Worm (Caenorhabditis elegans) whole organism, L4 larva: ENCODE measurements around the gene amt-1.

ENCODE experiments used
- F10B5.3 ChIP-seq: sonication (generic microtip); optimal IDR thresholded peaks from 2 replicates; lab custom pipeline; 2016; ENCODE audit warnings: mild to moderate bottlenecking, missing genetic modification characterization, missing compliant biosample characterization
- F26F4.8 ChIP-seq: fragments of 200-800 bp; sonication (Bioruptor generic); conservative IDR thresholded peaks from 2 replicates; pipeline ENCODE4 v1.3.6; 2022; ENCODE audit warnings: missing genetic modification characterization, missing compliant biosample characterization
- F37D6.2 ChIP-seq: sonication (generic microtip); optimal IDR thresholded peaks from 2 replicates; lab custom pipeline; 2016; ENCODE audit warnings: mild to moderate bottlenecking, missing genetic modification characterization, missing compliant biosample characterization
- T26A8.4 ChIP-seq: fragments of 200-800 bp; sonication (Bioruptor generic); IDR thresholded peaks from 2 replicates; pipeline ENCODE4 v1.3.6; 2022; ENCODE audit warnings: missing genetic modification characterization, missing compliant biosample characterization
- ZK546.5 ChIP-seq, 2 experiments: sonication (generic microtip); optimal IDR thresholded peaks; 2 replicates each; lab custom pipeline; 2017; ENCODE audit warnings: missing biosample characterization in 2 of 2, missing genetic modification characterization in 2 of 2
- aha-1 ChIP-seq: fragments of 150-350 bp; peaks from one replicate; lab custom pipeline; 2014; ENCODE audit warnings: missing biosample characterization, missing genetic modification characterization
- arid-1 ChIP-seq: fragments of 200-800 bp; sonication (Bioruptor generic); conservative IDR thresholded peaks from 2 replicates; pipeline ENCODE4 v1.3.6; 2022; ENCODE audit warnings: missing genetic modification reagents, missing genetic modification characterization, missing compliant biosample characterization
- attf-4 ChIP-seq: sonication (generic microtip); optimal IDR thresholded peaks from 3 replicates; lab custom pipeline; 2017; ENCODE audit warnings: missing biosample characterization, missing genetic modification characterization
- ceh-20 ChIP-seq: fragments of 200-800 bp; sonication (Bioruptor generic); IDR thresholded peaks from 2 replicates; pipeline ENCODE4 v1.3.6; 2022; ENCODE audit warnings: missing genetic modification reagents, missing genetic modification characterization, missing compliant biosample characterization
- ceh-44 ChIP-seq: fragments of 200-800 bp; sonication (Bioruptor generic); IDR thresholded peaks from 2 replicates; pipeline ENCODE4 v1.3.6; 2022; ENCODE audit warnings: missing genetic modification reagents, missing genetic modification characterization, missing compliant biosample characterization
- ceh-62 ChIP-seq: sonication (generic microtip); optimal IDR thresholded peaks from 2 replicates; lab custom pipeline; 2017; ENCODE audit warnings: missing biosample characterization, missing genetic modification characterization
- cey-2 ChIP-seq: sonication (generic microtip); optimal IDR thresholded peaks from 3 replicates; lab custom pipeline; 2017; ENCODE audit warnings: missing genetic modification characterization, mild to moderate bottlenecking, missing compliant biosample characterization, antibody characterized with exemption, borderline replicate concordance; ENCODE audit not compliant: insufficient read depth
- daf-16 ChIP-seq, 3 experiments: sonication (generic microtip); optimal IDR thresholded peaks; 2 replicates each; lab custom pipeline; 2016 to 2017; ENCODE audit warnings: missing genetic modification characterization in 3 of 3, missing genetic modification reagents in 3 of 3, mild to moderate bottlenecking in 2 of 3, missing compliant biosample characterization in 2 of 3, missing biosample characterization in 1 of 3, moderate library complexity in 1 of 3
- dmd-6 ChIP-seq: fragments of 200-800 bp; sonication (Bioruptor generic); IDR thresholded peaks from 2 replicates; pipeline ENCODE4 v1.3.6; 2022; ENCODE audit warnings: missing genetic modification reagents, missing genetic modification characterization, missing compliant biosample characterization
- dpl-1 ChIP-seq: fragments of 150-350 bp; optimal IDR thresholded peaks from 2 replicates; lab custom pipeline; 2014; ENCODE audit warnings: missing biosample characterization, missing genetic modification reagents, missing genetic modification characterization
- duxl-1 ChIP-seq: sonication (generic microtip); optimal IDR thresholded peaks from 2 replicates; lab custom pipeline; 2016; ENCODE audit warnings: mild to moderate bottlenecking, missing genetic modification characterization, moderate library complexity, missing compliant biosample characterization; ENCODE audit not compliant: poor library complexity
- dve-1 ChIP-seq: sonication (generic microtip); optimal IDR thresholded peaks from 2 replicates; lab custom pipeline; 2017; ENCODE audit warnings: antibody characterized with exemption, mild to moderate bottlenecking, missing genetic modification characterization, missing compliant biosample characterization; ENCODE audit not compliant: insufficient read depth
- egl-27 ChIP-seq: sonication (generic microtip); optimal IDR thresholded peaks from 3 replicates; lab custom pipeline; 2017; ENCODE audit warnings: missing biosample characterization, missing genetic modification reagents, missing genetic modification characterization
- egl-43 ChIP-seq: fragments of 200-800 bp; sonication (Bioruptor generic); IDR thresholded peaks from 2 replicates; pipeline ENCODE4 v1.3.6; 2022; ENCODE audit warnings: missing genetic modification reagents, missing genetic modification characterization, missing compliant biosample characterization
- gei-8 ChIP-seq: fragments of 200-800 bp; sonication (Bioruptor generic); optimal IDR thresholded peaks from 2 replicates; lab custom pipeline; 2018; ENCODE audit warnings: mild to moderate bottlenecking, missing genetic modification characterization, missing compliant biosample characterization
- hif-1 ChIP-seq, 2 experiments: sonication (generic microtip); optimal IDR thresholded peaks; 2 replicates each; lab custom pipeline; 2016 to 2017; ENCODE audit warnings: missing compliant biosample characterization in 2 of 2, missing genetic modification characterization in 2 of 2, missing genetic modification reagents in 2 of 2, missing genotype in 2 of 2, mild to moderate bottlenecking in 1 of 2
- hlh-11 ChIP-seq: fragments of 200-800 bp; sonication (Bioruptor generic); optimal IDR thresholded peaks from 2 replicates; lab custom pipeline; 2018; ENCODE audit warnings: mild to moderate bottlenecking, missing genetic modification characterization, missing compliant biosample characterization
- hlh-30 ChIP-seq: sonication (generic microtip); optimal IDR thresholded peaks from 2 replicates; lab custom pipeline; 2017; ENCODE audit warnings: antibody characterized with exemption, mild to moderate bottlenecking, missing genetic modification characterization, missing compliant biosample characterization; ENCODE audit not compliant: insufficient read depth
- hmg-1.1 ChIP-seq: fragments of 200-800 bp; sonication (Bioruptor generic); IDR thresholded peaks from 2 replicates; pipeline ENCODE4 v1.3.6; 2022; ENCODE audit warnings: missing genetic modification reagents, missing genetic modification characterization, missing compliant biosample characterization
- jun-1 ChIP-seq: fragments of 150-350 bp; optimal IDR thresholded peaks from 2 replicates; lab custom pipeline; 2014; ENCODE audit warnings: missing biosample characterization, missing genetic modification reagents, missing genetic modification characterization
- lin-1 ChIP-seq: fragments of 200-800 bp; sonication (Bioruptor generic); IDR thresholded peaks from 2 replicates; pipeline ENCODE4 v1.3.6; 2022; ENCODE audit warnings: missing genetic modification reagents, missing genetic modification characterization, missing compliant biosample characterization
- lin-13 ChIP-seq: fragments of 150-350 bp; optimal IDR thresholded peaks from 2 replicates; lab custom pipeline; 2014; ENCODE audit warnings: missing biosample characterization, missing genetic modification reagents, missing genetic modification characterization
- lin-38 ChIP-seq: fragments of 200-800 bp; sonication (Bioruptor generic); IDR thresholded peaks from 2 replicates; pipeline ENCODE4 v1.3.6; 2022; ENCODE audit warnings: missing genetic modification reagents, missing genetic modification characterization, missing compliant biosample characterization
- madf-5 ChIP-seq, 2 experiments: fragments of 200-800 bp; sonication (Bioruptor generic); IDR thresholded peaks; 2 replicates each; pipeline ENCODE4 v1.3.6; 2022; ENCODE audit warnings: missing compliant biosample characterization in 2 of 2, missing genetic modification characterization in 2 of 2
- madf-9 ChIP-seq: fragments of 200-800 bp; sonication (Bioruptor generic); conservative IDR thresholded peaks from 2 replicates; pipeline ENCODE4 v1.3.6; 2022; ENCODE audit warnings: missing genetic modification reagents, missing genetic modification characterization, missing compliant biosample characterization
- mdt-29 ChIP-seq: fragments of 200-800 bp; sonication (Bioruptor generic); IDR thresholded peaks from 2 replicates; pipeline ENCODE4 v1.3.6; 2022; ENCODE audit warnings: missing genetic modification reagents, missing genetic modification characterization, missing compliant biosample characterization
- mes-2 ChIP-seq: sonication (generic microtip); optimal IDR thresholded peaks from 2 replicates; lab custom pipeline; 2016; ENCODE audit warnings: missing genotype, mild to moderate bottlenecking, missing genetic modification characterization, missing compliant biosample characterization; ENCODE audit not compliant: poor library complexity, severe bottlenecking
- mxl-3 ChIP-seq: fragments of 200-800 bp; sonication (Bioruptor generic); optimal IDR thresholded peaks from 2 replicates; lab custom pipeline; 2018; ENCODE audit warnings: mild to moderate bottlenecking, missing genetic modification characterization, missing compliant biosample characterization
- nhr-102 ChIP-seq: sonication (generic microtip); optimal IDR thresholded peaks from 2 replicates; lab custom pipeline; 2016; ENCODE audit warnings: mild to moderate bottlenecking, missing genetic modification characterization, moderate library complexity, missing compliant biosample characterization
- nhr-11 ChIP-seq: fragments of 150-350 bp; optimal IDR thresholded peaks from 2 replicates; lab custom pipeline; 2014; ENCODE audit warnings: missing biosample characterization, missing genetic modification characterization
- nhr-237 ChIP-seq: sonication (generic microtip); optimal IDR thresholded peaks from 2 replicates; lab custom pipeline; 2017; ENCODE audit warnings: missing biosample characterization, missing genetic modification characterization
- nhr-28 ChIP-seq: fragments of 150-350 bp; optimal IDR thresholded peaks from 2 replicates; lab custom pipeline; 2014; ENCODE audit warnings: missing biosample characterization, missing genetic modification characterization
- nhr-42 ChIP-seq: fragments of 200-800 bp; sonication (Bioruptor generic); IDR thresholded peaks from 2 replicates; pipeline ENCODE4 v1.3.6; 2022; ENCODE audit warnings: missing genetic modification characterization, missing compliant biosample characterization
- nhr-48 ChIP-seq: sonication (generic microtip); optimal IDR thresholded peaks from 2 replicates; lab custom pipeline; 2016; ENCODE audit warnings: mild to moderate bottlenecking, missing genetic modification characterization, missing compliant biosample characterization
- nhr-77 ChIP-seq: fragments of 150-350 bp; optimal IDR thresholded peaks from 2 replicates; lab custom pipeline; 2014; ENCODE audit warnings: missing biosample characterization, missing genetic modification characterization
- pha-4 ChIP-seq, 2 experiments: fragments of 150-350 bp in 1 of 2; fragments of 200-800 bp in 1 of 2; sonication (Bioruptor generic) in 1 of 2; IDR thresholded peaks in 1 of 2; optimal IDR thresholded peaks in 1 of 2; 2 replicates each; pipeline versions ENCODE4 v1.3.6 to Lab custom; 2014 to 2022; ENCODE audit warnings: missing genetic modification characterization in 2 of 2, missing genetic modification reagents in 2 of 2, missing biosample characterization in 1 of 2, missing compliant biosample characterization in 1 of 2
- pqm-1 ChIP-seq: sonication (generic microtip); optimal IDR thresholded peaks from 2 replicates; lab custom pipeline; 2017; ENCODE audit warnings: missing biosample characterization, missing genetic modification characterization
- rbr-2 ChIP-seq: sonication (generic microtip); optimal IDR thresholded peaks from 2 replicates; lab custom pipeline; 2016; ENCODE audit warnings: missing genotype, missing genetic modification characterization, missing compliant biosample characterization
- skn-1 ChIP-seq: fragments of 150-350 bp; optimal IDR thresholded peaks from 2 replicates; lab custom pipeline; 2014; ENCODE audit warnings: missing biosample characterization, missing genetic modification characterization
- tag-97 ChIP-seq: fragments of 200-800 bp; sonication (Bioruptor generic); IDR thresholded peaks from 2 replicates; pipeline ENCODE4 v1.3.6; 2022; ENCODE audit warnings: missing genetic modification characterization, missing compliant biosample characterization
- unc-62 ChIP-seq, 3 experiments: fragments of 150-350 bp in 1 of 3; sonication (generic microtip); optimal IDR thresholded peaks in 2 of 3; peaks in 1 of 3; 1 replicate in 1 of 3; 2 replicates in 2 of 3; lab custom pipeline; 2014 to 2017; ENCODE audit warnings: missing biosample characterization in 3 of 3, missing genetic modification characterization in 3 of 3, missing genetic modification reagents in 3 of 3, missing genotype in 1 of 3
- ztf-11 ChIP-seq: fragments of 150-350 bp; optimal IDR thresholded peaks from 2 replicates; lab custom pipeline; 2014; ENCODE audit warnings: missing biosample characterization, missing genetic modification characterization

The amt-1 gene

DNA sequence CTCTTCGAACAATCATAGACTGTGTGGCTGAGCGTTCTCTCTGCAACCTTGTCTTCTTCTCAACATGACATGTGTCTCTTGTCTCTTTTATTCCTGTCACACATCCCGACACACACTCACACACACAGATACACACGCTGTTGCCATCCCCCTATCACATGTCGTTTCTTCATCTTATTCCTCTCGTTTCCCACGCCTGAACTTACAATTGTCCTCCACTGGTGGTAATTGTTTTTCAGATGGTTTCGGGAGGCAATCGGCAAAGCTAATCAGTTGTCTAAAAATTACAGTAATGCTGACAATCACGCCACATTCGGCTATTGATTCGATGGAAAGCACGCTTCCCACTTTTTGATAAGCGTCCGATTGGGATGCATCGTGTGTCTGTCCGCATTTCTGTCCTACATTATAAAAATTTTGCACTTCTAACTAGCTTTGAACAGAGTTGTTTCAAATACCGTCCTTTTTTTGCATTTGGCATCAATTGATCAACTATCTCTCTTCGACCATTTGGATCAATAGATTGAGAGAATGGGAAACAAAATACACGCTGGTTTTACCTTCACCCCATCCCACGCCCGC, 39.0 kb upstream of the amt-1 start, which contains the start of gene nhr-35:
TSS of gene nhr-35 (plus strand) at position 532 of the 582 bp plus-strand sequence.
- TF ChIP-seq nhr-77 (tag; lab: Kevin White, UChicago) = peak; percentile 80
- TF ChIP-seq madf-9 (GFP tag; lab: Robert Waterston, UW) = no peak
- TF ChIP-seq T26A8.4 (GFP tag; lab: Robert Waterston, UW) = peak; percentile 71
- TF ChIP-seq hmg-1.1 (GFP tag; lab: Robert Waterston, UW) = peak; percentile 64
- peak; percentile 100 for TF ChIP-seq dmd-6 (GFP tag; lab: Robert Waterston, UW)
- peak; percentile 36; the same call in 1 of the 2 replicates for TF ChIP-seq lin-38
- TF ChIP-seq dpl-1 = peak; percentile 9
- peak; percentile 22 to 73 for TF ChIP-seq daf-16 (GFP tag; optimal IDR thresholded peaks at IDR 0.05; lab: Kevin White, UChicago)
- TF ChIP-seq daf-16 (tag; optimal IDR thresholded peaks at IDR 0.05; lab: Kevin White, UChicago) = peak; percentile 96
- TF ChIP-seq ztf-11 (tag; lab: Kevin White, UChicago) = no peak
- TF ChIP-seq duxl-1 (tag; lab: Kevin White, UChicago) = no peak
- TF ChIP-seq cey-2 (tag; lab: Kevin White, UChicago) = peak; percentile 28
- peak; percentile 61 for TF ChIP-seq pha-4 (GFP tag; IDR thresholded peaks at IDR 0.05; lab: Robert Waterston, UW)
- TF ChIP-seq pha-4 (tag; optimal IDR thresholded peaks at IDR 0.05; lab: Kevin White, UChicago) = no peak
- no peak for TF ChIP-seq F10B5.3 (tag; lab: Kevin White, UChicago)
- 0 out of 2 replicates have a peak, but pooled peaks have one; percentile 18 for TF ChIP-seq egl-43 (GFP tag; lab: Robert Waterston, UW)
- TF ChIP-seq egl-27 (tag; lab: Kevin White, UChicago) = no peak
- peak; percentile 19 for TF ChIP-seq rbr-2 (tag; lab: Kevin White, UChicago)
- peak; percentile 1 for TF ChIP-seq skn-1
- TF ChIP-seq nhr-48 (tag; lab: Kevin White, UChicago) = peak; percentile 93
- TF ChIP-seq pqm-1 (tag; lab: Kevin White, UChicago) = peak; percentile 91
- TF ChIP-seq hif-1 (tag; optimal IDR thresholded peaks at IDR 0.05; lab: Kevin White, UChicago) = peak in 1 of 2 experiments; percentile 68
- peak; percentile 93 for TF ChIP-seq nhr-102 (tag; lab: Kevin White, UChicago)
- TF ChIP-seq mdt-29 (GFP tag; lab: Robert Waterston, UW) = peak; percentile 73; the same call in 1 of the 2 replicates
- peak; percentile 98 for TF ChIP-seq hlh-11
- TF ChIP-seq ceh-62 (tag; lab: Kevin White, UChicago) = no peak
- peak; percentile 53 to 100 for TF ChIP-seq unc-62 (GFP tag; optimal IDR thresholded peaks at IDR 0.05 in 1 of 2; lab: Kevin White, UChicago)
- TF ChIP-seq unc-62 (tag; optimal IDR thresholded peaks at IDR 0.05; lab: Kevin White, UChicago) = no peak
- no peak for TF ChIP-seq F26F4.8
- TF ChIP-seq dve-1 (tag; lab: Kevin White, UChicago) = peak; percentile 94
- peak; percentile 0 for TF ChIP-seq aha-1
- no peak for TF ChIP-seq F37D6.2 (tag; lab: Kevin White, UChicago)
- peak; percentile 29 for TF ChIP-seq jun-1
- peak; percentile 75 for TF ChIP-seq lin-13 (GFP tag; lab: Kevin White, UChicago)
- peak; percentile 72; the same call in 1 of the 2 replicates for TF ChIP-seq ceh-20
- no peak for TF ChIP-seq attf-4 (tag; lab: Kevin White, UChicago)
- no peak for TF ChIP-seq ceh-44 (GFP tag; lab: Robert Waterston, UW)
- TF ChIP-seq madf-5 (GFP tag; IDR thresholded peaks at IDR 0.05; lab: Robert Waterston, UW) = no peak
- peak; percentile 70 for TF ChIP-seq nhr-11
- TF ChIP-seq mes-2 (tag; lab: Kevin White, UChicago) = peak; percentile 38
- peak; percentile 81; the same call in 1 of the 2 replicates for TF ChIP-seq lin-1
- peak; percentile 99 for TF ChIP-seq hlh-30 (tag; lab: Kevin White, UChicago)
- peak; percentile 90 for TF ChIP-seq gei-8 (GFP tag; lab: Kevin White, UChicago)
- TF ChIP-seq ZK546.5 (tag; optimal IDR thresholded peaks at IDR 0.05; lab: Kevin White, UChicago) = no peak
- TF ChIP-seq nhr-28 (tag; lab: Kevin White, UChicago) = peak; percentile 97
- TF ChIP-seq tag-97 = no peak
- TF ChIP-seq nhr-42 (GFP tag; lab: Robert Waterston, UW) = peak; percentile 66; the same call in 1 of the 2 replicates
- TF ChIP-seq mxl-3 (GFP tag; lab: Kevin White, UChicago) = peak; percentile 100
- TF ChIP-seq arid-1 (GFP tag; lab: Robert Waterston, UW) = 0 out of 2 replicates have a peak, but pooled peaks have one; percentile 15
- no peak for TF ChIP-seq nhr-237 (tag; lab: Kevin White, UChicago)
